Worm (Caenorhabditis elegans) whole organism, L2 larva: Measurements from ENCODE around the gene Y45F10B.3.
"Not testable (repeated sequence)": the region's sequence is repeated elsewhere in the genome, so short reads cannot be mapped to it uniquely, and the experiment has no call there.

ENCODE experiments used
- F13H6.1 ChIP-seq: sonication (generic microtip); optimal IDR thresholded peaks from 2 replicates; lab custom pipeline; 2016; ENCODE audit warnings: missing genetic modification characterization, missing compliant biosample characterization
- Y55F3AM.14 ChIP-seq: fragments of 200-800 bp; sonication (Bioruptor generic); optimal IDR thresholded peaks from 2 replicates; lab custom pipeline; 2018; ENCODE audit warnings: mild to moderate bottlenecking, missing genetic modification characterization, missing compliant biosample characterization
- ZK546.5 ChIP-seq: sonication (generic microtip); optimal IDR thresholded peaks from 2 replicates; lab custom pipeline; 2017; ENCODE audit warnings: missing biosample characterization, missing genetic modification characterization
- alr-1 ChIP-seq: fragments of 150-350 bp; optimal IDR thresholded peaks from 2 replicates; lab custom pipeline; 2014; ENCODE audit warnings: missing biosample characterization, missing genetic modification characterization
- ama-1 ChIP-seq: fragments of 150-350 bp; optimal IDR thresholded peaks from 2 replicates; lab custom pipeline; 2018; ENCODE audit warnings: inconsistent platforms
- blmp-1 ChIP-seq: sonication (generic microtip); optimal IDR thresholded peaks from 2 replicates; lab custom pipeline; 2017; ENCODE audit warnings: missing genetic modification characterization, mild to moderate bottlenecking, missing compliant biosample characterization, antibody characterized with exemption, moderate library complexity; ENCODE audit not compliant: insufficient read depth
- ceh-82 ChIP-seq: fragments of 150-350 bp; optimal IDR thresholded peaks from 2 replicates; lab custom pipeline; 2014; ENCODE audit warnings: missing biosample characterization, missing genetic modification characterization
- crh-2 ChIP-seq: sonication (generic microtip); optimal IDR thresholded peaks from 2 replicates; lab custom pipeline; 2017; ENCODE audit warnings: missing biosample characterization, missing genetic modification characterization
- dmd-4 ChIP-seq: sonication (generic microtip); optimal IDR thresholded peaks from 2 replicates; lab custom pipeline; 2017; ENCODE audit warnings: missing biosample characterization, missing genetic modification characterization
- egl-27 ChIP-seq: sonication (generic microtip); optimal IDR thresholded peaks from 3 replicates; lab custom pipeline; 2017; ENCODE audit warnings: missing biosample characterization, missing genetic modification reagents, missing genetic modification characterization
- elt-3 ChIP-seq: sonication (generic microtip); optimal IDR thresholded peaks from 2 replicates; lab custom pipeline; 2017; ENCODE audit warnings: missing biosample characterization, missing genetic modification characterization
- fos-1 ChIP-seq: fragments of 150-350 bp; optimal IDR thresholded peaks from 2 replicates; lab custom pipeline; 2014; ENCODE audit warnings: missing biosample characterization, missing genetic modification characterization
- gmeb-1 ChIP-seq: fragments of 150-350 bp; optimal IDR thresholded peaks from 2 replicates; lab custom pipeline; 2014; ENCODE audit warnings: missing biosample characterization, missing genetic modification characterization
- mdl-1 ChIP-seq, 2 experiments: fragments of 150-350 bp in 1 of 2; sonication (generic microtip) in 1 of 2; optimal IDR thresholded peaks; 2 replicates each; lab custom pipeline; 2017; ENCODE audit warnings: missing biosample characterization in 2 of 2, missing genetic modification characterization in 2 of 2
- nhr-10 ChIP-seq: sonication (generic microtip); optimal IDR thresholded peaks from 2 replicates; lab custom pipeline; 2017; ENCODE audit warnings: missing biosample characterization, missing genetic modification characterization
- nhr-11 ChIP-seq: fragments of 150-350 bp; optimal IDR thresholded peaks from 2 replicates; lab custom pipeline; 2014; ENCODE audit warnings: missing biosample characterization, missing genetic modification characterization
- nhr-12 ChIP-seq: fragments of 150-350 bp; optimal IDR thresholded peaks from 2 replicates; lab custom pipeline; 2014; ENCODE audit warnings: missing biosample characterization, missing genetic modification characterization
- nhr-129 ChIP-seq: fragments of 150-350 bp; optimal IDR thresholded peaks from 2 replicates; lab custom pipeline; 2014; ENCODE audit warnings: missing biosample characterization, missing genetic modification characterization
- nhr-21 ChIP-seq: fragments of 150-350 bp; optimal IDR thresholded peaks from 2 replicates; lab custom pipeline; 2014; ENCODE audit warnings: missing biosample characterization, missing genetic modification characterization
- nhr-23 ChIP-seq: fragments of 150-350 bp; optimal IDR thresholded peaks from 2 replicates; lab custom pipeline; 2014; ENCODE audit warnings: missing biosample characterization, missing genetic modification reagents, missing genetic modification characterization
- nhr-237 ChIP-seq: fragments of 150-350 bp; optimal IDR thresholded peaks from 2 replicates; lab custom pipeline; 2014; ENCODE audit warnings: missing biosample characterization, missing genetic modification characterization
- nhr-25 ChIP-seq: fragments of 150-350 bp; sonication (generic microtip); optimal IDR thresholded peaks from 3 replicates; lab custom pipeline; 2014; ENCODE audit warnings: missing biosample characterization, missing genetic modification characterization
- nhr-77 ChIP-seq: fragments of 150-350 bp; optimal IDR thresholded peaks from 2 replicates; lab custom pipeline; 2014; ENCODE audit warnings: missing biosample characterization, missing genetic modification characterization
- skn-1 ChIP-seq: sonication (generic microtip); optimal IDR thresholded peaks from 2 replicates; lab custom pipeline; 2017; ENCODE audit warnings: missing biosample characterization, missing genetic modification characterization
- snpc-4 ChIP-seq: fragments of 150-350 bp; optimal IDR thresholded peaks from 2 replicates; lab custom pipeline; 2014; ENCODE audit warnings: missing biosample characterization, missing genetic modification characterization
- unc-55 ChIP-seq: fragments of 150-350 bp; sonication (generic microtip); optimal IDR thresholded peaks from 3 replicates; lab custom pipeline; 2014; ENCODE audit warnings: missing biosample characterization, missing genetic modification reagents, missing genetic modification characterization
- unc-62 ChIP-seq: fragments of 150-350 bp; optimal IDR thresholded peaks from 2 replicates; lab custom pipeline; 2014; ENCODE audit warnings: missing biosample characterization, missing genetic modification reagents, missing genetic modification characterization
- zag-1 ChIP-seq: fragments of 150-350 bp; optimal IDR thresholded peaks from 2 replicates; lab custom pipeline; 2014; ENCODE audit warnings: missing biosample characterization, missing genetic modification characterization
- ztf-1 ChIP-seq: fragments of 200-800 bp; sonication (Bioruptor generic); conservative IDR thresholded peaks from 2 replicates; pipeline ENCODE4 v1.3.6; 2022; ENCODE audit warnings: missing genetic modification characterization, missing compliant biosample characterization
- ztf-4 ChIP-seq: fragments of 150-350 bp; optimal IDR thresholded peaks from 2 replicates; lab custom pipeline; 2014; ENCODE audit warnings: missing biosample characterization, missing genetic modification characterization

Y45F10B.3 gene

ce11 chrIV:13578174-13578573 is 15.3 kb upstream of the Y45F10B.3 start, which contains the start of gene Y45F10B.8:
TSS of gene Y45F10B.8 (minus strand) at chrIV:13578274.
- not testable (repeated sequence) for TF ChIP-seq elt-3 (tag; lab: Kevin White, UChicago); zag-1; nhr-23 (tag; lab: Kevin White, UChicago)

DNA sequence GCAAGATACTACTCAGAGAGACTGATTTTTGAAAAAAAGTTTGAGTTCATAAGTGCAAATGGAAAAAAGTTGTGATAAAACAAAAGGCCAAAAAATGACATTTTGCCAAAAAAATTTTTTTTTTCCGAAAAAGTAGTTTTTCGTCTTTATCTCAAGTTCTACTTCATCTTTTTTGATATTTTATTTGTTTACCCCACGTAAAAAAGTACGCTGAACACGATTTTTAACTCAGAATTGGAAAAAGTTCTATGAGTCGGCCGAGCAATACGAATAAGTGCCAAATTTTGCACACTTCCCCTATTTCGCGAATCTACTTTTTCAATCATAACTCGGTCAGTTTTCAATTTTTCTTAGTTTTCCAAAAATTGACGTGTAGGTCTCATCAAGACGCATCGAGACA is 14.5 kb upstream of the Y45F10B.3 start, which contains the start of gene sru-16:
TSS of gene sru-16 (plus strand) at position 301 of the 400 bp plus-strand sequence.
- not testable (repeated sequence) for TF ChIP-seq ztf-4 (tag; lab: Kevin White, UChicago); nhr-23 (tag; lab: Kevin White, UChicago); ama-1 (lab: Kevin White, UChicago)

ce11 chrIV:13582909-13583308 is 10.5 kb upstream of the Y45F10B.3 start, which contains the start of gene sru-12:
TSS of gene sru-12 (plus strand) at chrIV:13583209.
- TF ChIP-seq ceh-82 (tag; lab: Kevin White, UChicago), result no peak
- TF ChIP-seq nhr-237 (tag; lab: Kevin White, UChicago), result no peak
- TF ChIP-seq snpc-4, result no peak
- no peak for TF ChIP-seq fos-1
- TF ChIP-seq elt-3 (tag; lab: Kevin White, UChicago), result no peak
- no peak for TF ChIP-seq skn-1 (tag; lab: Kevin White, UChicago)
- TF ChIP-seq Y55F3AM.14 (GFP tag; lab: Kevin White, UChicago), result no peak
- TF ChIP-seq nhr-10 (tag; lab: Kevin White, UChicago), result no peak
- no peak for TF ChIP-seq unc-62 (GFP tag; lab: Kevin White, UChicago)
- no peak for TF ChIP-seq nhr-12
- TF ChIP-seq alr-1 (tag; lab: Kevin White, UChicago), result no peak
- no peak for TF ChIP-seq dmd-4

DNA sequence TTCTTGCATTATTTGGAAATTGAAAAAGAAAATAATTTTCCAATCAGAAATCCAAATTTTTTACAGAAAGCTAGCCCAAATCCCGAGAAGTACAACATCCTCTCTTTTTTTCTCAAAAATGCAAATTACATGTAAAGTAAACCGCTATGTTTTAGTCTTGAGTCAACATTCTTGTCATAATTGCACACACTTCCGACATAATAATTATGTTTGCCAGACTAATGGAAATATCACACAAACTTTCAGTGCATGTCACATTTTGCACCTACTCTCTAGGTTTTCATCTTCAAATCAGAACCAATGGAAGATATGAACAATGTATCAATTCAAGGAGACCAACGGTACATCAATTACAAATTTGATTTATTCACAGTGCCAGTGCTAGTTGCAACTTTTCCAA is 8.8 kb upstream of the Y45F10B.3 start, which contains the start of gene sru-11:
TSS of gene sru-11 (plus strand) at position 301 of the 400 bp plus-strand sequence.
- TF ChIP-seq snpc-4, result no peak
- no peak for TF ChIP-seq unc-55 (GFP tag; lab: Kevin White, UChicago)
- no peak for TF ChIP-seq egl-27 (tag; lab: Kevin White, UChicago)
- no peak for TF ChIP-seq ztf-1 (GFP tag; lab: Robert Waterston, UW)
- TF ChIP-seq ceh-82 (tag; lab: Kevin White, UChicago), result no peak
- no peak for TF ChIP-seq mdl-1 (tag; optimal IDR thresholded peaks at IDR 0.05; lab: Kevin White, UChicago)
- no peak for TF ChIP-seq nhr-129
- TF ChIP-seq elt-3 (tag; lab: Kevin White, UChicago), result no peak
- TF ChIP-seq gmeb-1 (tag; lab: Kevin White, UChicago), result no peak
- no peak for TF ChIP-seq nhr-11 (tag; lab: Kevin White, UChicago)

- TF ChIP-seq ZK546.5 (tag; lab: Kevin White, UChicago) (no peak), nhr-23 (tag; lab: Kevin White, UChicago) (no peak), nhr-12 (no peak), nhr-11 (tag; lab: Kevin White, UChicago) (no peak), unc-62 (GFP tag; lab: Kevin White, UChicago) (no peak), nhr-129 (no peak), F13H6.1 (tag; lab: Kevin White, UChicago) (no peak), fos-1 (no peak), unc-55 (GFP tag; lab: Kevin White, UChicago) (no peak), nhr-25 (tag; lab: Kevin White, UChicago) (no peak), nhr-237 (tag; lab: Kevin White, UChicago) (no peak), dmd-4 (no peak), crh-2 (tag; lab: Kevin White, UChicago) (no peak), blmp-1 (tag; lab: Kevin White, UChicago) (no peak), nhr-77 (tag; lab: Kevin White, UChicago) (no peak)
- TF ChIP-seq, all 48 proteins: peak for 0
Measured at ce11 chrIV:13587175-13587574, 6.3 kb upstream of the Y45F10B.3 start, which contains the start of gene Y45F10B.12. TSS of gene Y45F10B.12 (plus strand) at chrIV:13587475.

ce11 chrIV:13588544-13589043 is 4.9 kb upstream of the Y45F10B.3 start, which contains the start of gene sru-9:
TSS of gene sru-9 (plus strand) at chrIV:13588993.
- not testable (repeated sequence) for TF ChIP-seq gmeb-1 (tag; lab: Kevin White, UChicago); nhr-21 (tag; lab: Kevin White, UChicago); ztf-1 (GFP tag; lab: Robert Waterston, UW)
